Fruit fly (Drosophila melanogaster) whole organism, wandering third instar larva: ENCODE results near the gene CG31323.

Experiments used
- Abd-B ChIP-seq: fragments of >200 bp; optimal IDR thresholded peaks from 2 replicates; lab custom pipeline; 2017; ENCODE audit warnings: missing biosample characterization, missing genetic modification characterization
- Dif ChIP-seq: fragments of 200-275, 200-300 bp; sonication (Bioruptor generic); optimal IDR thresholded peaks from 2 replicates; lab custom pipeline; 2018; ENCODE audit warnings: missing biosample characterization, missing genetic modification characterization; ENCODE audit not compliant: partially characterized antibody
- Jra ChIP-seq: sonication (Bioruptor generic); optimal IDR thresholded peaks from 2 replicates; lab custom pipeline; 2016; ENCODE audit warnings: missing biosample characterization, missing genetic modification characterization
- Mio ChIP-seq: sonication (Bioruptor generic); optimal IDR thresholded peaks from 2 replicates; lab custom pipeline; 2016; ENCODE audit warnings: missing biosample characterization, missing genetic modification characterization
- Myc ChIP-seq: fragments of >200 bp; optimal IDR thresholded peaks from 2 replicates; lab custom pipeline; 2017
- N ChIP-seq: fragments of >200 bp; optimal IDR thresholded peaks from 2 replicates; lab custom pipeline; 2018; ENCODE audit warnings: missing biosample characterization, missing external identifiers, missing genetic modification characterization
- Vsx2 ChIP-seq: fragments of 200-300, 225-300 bp; sonication (Bioruptor generic); optimal IDR thresholded peaks from 2 replicates; lab custom pipeline; 2018; ENCODE audit warnings: missing biosample characterization, missing genetic modification characterization; ENCODE audit not compliant: partially characterized antibody
- ey ChIP-seq: fragments of 200-800 bp; sonication (Bioruptor generic); optimal IDR thresholded peaks from 2 replicates; lab custom pipeline; 2016; ENCODE audit warnings: missing biosample characterization, missing genetic modification characterization
- foxo ChIP-seq, 2 experiments: fragments of 200-800 bp; sonication (Bioruptor generic); optimal IDR thresholded peaks; 2 replicates in 1 of 2; 3 replicates in 1 of 2; lab custom pipeline; 2016 to 2017; ENCODE audit warnings: missing biosample characterization in 2 of 2, missing genetic modification characterization in 2 of 2
- lola ChIP-seq: fragments of >200 bp; optimal IDR thresholded peaks from 2 replicates; lab custom pipeline; 2017; ENCODE audit warnings: missing biosample characterization, missing genetic modification characterization
- pan ChIP-seq: fragments of >200 bp; optimal IDR thresholded peaks from 2 replicates; lab custom pipeline; 2017
- psq ChIP-seq: fragments of 200-800 bp; sonication (Bioruptor generic); optimal IDR thresholded peaks from 3 replicates; lab custom pipeline; 2017; ENCODE audit warnings: missing biosample characterization, mild to moderate bottlenecking, missing genetic modification characterization, moderate library complexity
- tai ChIP-seq: sonication (Bioruptor generic); optimal IDR thresholded peaks from 2 replicates; lab custom pipeline; 2016; ENCODE audit warnings: missing biosample characterization, missing genetic modification characterization
- usp ChIP-seq: fragments of >200 bp; optimal IDR thresholded peaks from 2 replicates; lab custom pipeline; 2017; ENCODE audit warnings: missing biosample characterization, missing genetic modification characterization

DNA sequence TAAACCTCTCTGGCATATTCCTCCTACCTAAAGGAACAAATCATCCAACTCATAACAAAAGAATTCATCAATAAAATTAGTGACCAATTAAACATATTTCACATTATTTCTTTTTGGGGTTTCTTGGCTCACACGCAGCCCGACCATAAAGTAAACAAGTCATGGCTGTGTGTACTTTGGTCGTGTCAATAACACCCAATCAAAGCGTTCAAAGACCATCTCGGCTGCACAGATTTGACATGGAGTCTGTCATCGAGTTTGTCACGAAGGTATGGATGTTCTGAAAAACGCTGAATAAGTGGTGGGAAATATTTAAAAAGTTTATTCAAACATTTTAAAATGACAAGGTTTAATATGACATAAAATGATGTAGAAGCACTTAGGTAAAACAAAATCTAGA lies 40.1 kb upstream of the CG31323 start:
- no peak for TF ChIP-seq Myc (lab: Kevin White, UChicago)
- TF ChIP-seq Mio = no peak
- no peak for TF ChIP-seq Vsx2 (GFP tag; lab: Kevin White, UChicago)
- TF ChIP-seq psq (GFP tag; lab: Kevin White, UChicago) = no peak
- no peak for TF ChIP-seq N (GFP tag; lab: Kevin White, UChicago)
- no peak for TF ChIP-seq foxo (GFP tag; optimal IDR thresholded peaks at IDR 0.05; lab: Kevin White, UChicago)
- no peak for TF ChIP-seq Dif (GFP tag; lab: Kevin White, UChicago)
- TF ChIP-seq usp = no peak
- no peak for TF ChIP-seq tai
- no peak for TF ChIP-seq lola (GFP tag; lab: Kevin White, UChicago)
- no peak for TF ChIP-seq Jra (GFP tag; lab: Kevin White, UChicago)
- TF ChIP-seq ey = peak; percentile 7
- TF ChIP-seq Abd-B (GFP tag; lab: Kevin White, UChicago) = no peak
- no peak for TF ChIP-seq pan (lab: Kevin White, UChicago)
